Worm (Caenorhabditis elegans): ENCODE results near the gene ZK177.1.

DNA sequence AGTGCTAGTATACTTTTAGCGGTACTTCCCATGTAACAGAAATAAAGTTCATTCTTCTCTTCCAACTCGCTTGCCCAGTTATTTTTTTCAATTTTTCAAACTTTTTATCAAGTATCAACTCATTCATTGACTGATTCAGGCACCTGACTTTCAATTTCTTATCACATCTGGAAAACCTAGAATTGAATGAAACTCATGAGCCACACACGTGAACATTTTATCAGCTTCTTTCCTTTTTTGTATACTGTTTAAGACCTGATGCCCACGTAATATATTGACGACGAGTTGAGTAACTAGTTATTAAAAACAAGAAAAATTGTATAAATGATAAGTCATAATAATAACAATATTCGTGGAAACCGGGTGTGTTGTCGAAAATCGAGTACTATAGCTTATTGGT lies 25.6 kb downstream of the ZK177.1 start:
- TF ChIP-seq unc-62 (GFP tag; optimal IDR thresholded peaks at IDR 0.05) (no peak), ama-1 (optimal IDR thresholded peaks at IDR 0.05) (no peak), egl-27 (tag; optimal IDR thresholded peaks at IDR 0.05) (no peak), zag-1 (tag; optimal IDR thresholded peaks at IDR 0.05) (no peak), sox-4 (tag; optimal IDR thresholded peaks at IDR 0.05) (no peak), ces-1 (GFP tag; optimal IDR thresholded peaks at IDR 0.05) (no peak), nhr-28 (tag; optimal IDR thresholded peaks at IDR 0.05) (no peak), fos-1 (tag; optimal IDR thresholded peaks at IDR 0.05) (no peak), nhr-237 (tag; optimal IDR thresholded peaks at IDR 0.05) (no peak), jun-1 (tag; optimal IDR thresholded peaks at IDR 0.05) (no peak), hlh-4 (tag; optimal IDR thresholded peaks at IDR 0.05) (no peak), nhr-76 (tag; optimal IDR thresholded peaks at IDR 0.05) (no peak), lin-35 (GFP tag; optimal IDR thresholded peaks at IDR 0.05) (peak in 1 of 2 experiments; percentile 30), skn-1 (tag; optimal IDR thresholded peaks at IDR 0.05) (no peak)
